Fruit fly (Drosophila melanogaster): ENCODE results near the gene CG32444.

Gene CG32444

dm6 chr3L:21644607-21645006 lies 7.9 kb downstream of the CG32444 start, which contains the start of gene CG43980:
TSS of gene CG43980 (plus strand) at chr3L:21644958.
- no peak for TF ChIP-seq noc (tag; optimal IDR thresholded peaks at IDR 0.05)

dm6 chr3L:21645878-21646277 lies 9.1 kb downstream of the CG32444 start:
- no peak for TF ChIP-seq noc (tag; optimal IDR thresholded peaks at IDR 0.05)

- TF ChIP-seq noc (tag; optimal IDR thresholded peaks at IDR 0.05): no peak
Observed at dm6 chr3L:21647853-21648252, 11.1 kb downstream of the CG32444 start.

- TF ChIP-seq noc (tag; optimal IDR thresholded peaks at IDR 0.05): no peak
Observed at dm6 chr3L:21651412-21651811, 14.7 kb downstream of the CG32444 start.

dm6 chr3L:21652124-21652523 lies 15.4 kb downstream of the CG32444 start:
- TF ChIP-seq noc (tag; optimal IDR thresholded peaks at IDR 0.05): no peak

- no peak for TF ChIP-seq noc (tag; optimal IDR thresholded peaks at IDR 0.05)
Observed at dm6 chr3L:21652768-21653167, 16.0 kb downstream of the CG32444 start.

- TF ChIP-seq noc (tag; optimal IDR thresholded peaks at IDR 0.05): no peak
Observed at dm6 chr3L:21666880-21667279, 30.1 kb downstream of the CG32444 start, which contains the start of gene Cpr78E. TSS of gene Cpr78E (minus strand) at chr3L:21666980.

dm6 chr3L:21667530-21667929 lies 30.8 kb downstream of the CG32444 start:
- TF ChIP-seq noc (tag; optimal IDR thresholded peaks at IDR 0.05): no peak

- no peak for TF ChIP-seq noc (tag; optimal IDR thresholded peaks at IDR 0.05)
Observed at dm6 chr3L:21671839-21672238, 35.1 kb downstream of the CG32444 start, which contains the start of gene CG11249. TSS of gene CG11249 (plus strand) at chr3L:21672139.

dm6 chr3L:21679687-21680086 lies 42.9 kb downstream of the CG32444 start, which contains the start of the genes Als2 and CG11248:
TSS of gene Als2 (minus strand) at chr3L:21679755.
TSS of gene CG11248 (plus strand) at chr3L:21680050.
- TF ChIP-seq noc (tag; optimal IDR thresholded peaks at IDR 0.05): no peak

dm6 chr3L:21683942-21684341 lies 47.2 kb downstream of the CG32444 start, which contains the start of gene Sfp78E:
TSS of gene Sfp78E (minus strand) at chr3L:21684042.
- TF ChIP-seq noc (tag; optimal IDR thresholded peaks at IDR 0.05): no peak

- TF ChIP-seq noc (tag; optimal IDR thresholded peaks at IDR 0.05): no peak
Observed at dm6 chr3L:21685753-21686152, 49.0 kb downstream of the CG32444 start.
